Worm (Caenorhabditis elegans): ENCODE data around the gene C44B7.7.

C44B7.7 gene

ce11 chrII:6877881-6878280, 2.1 kb downstream of the C44B7.7 start:
- TF ChIP-seq nhr-28 (tag; optimal IDR thresholded peaks at IDR 0.05) (no peak), M03D4.4 (tag; optimal IDR thresholded peaks at IDR 0.05) (no peak), nhr-76 (tag; optimal IDR thresholded peaks at IDR 0.05) (no peak), cnd-1 (tag; optimal IDR thresholded peaks at IDR 0.05) (no peak), unc-120 (tag; optimal IDR thresholded peaks at IDR 0.05; ENCODE audit: poor library complexity, severe bottlenecking) (no peak), zip-8 (tag; optimal IDR thresholded peaks at IDR 0.05) (no peak), ceh-43 (GFP tag; optimal IDR thresholded peaks at IDR 0.05) (no peak), tbx-8 (GFP tag; optimal IDR thresholded peaks at IDR 0.05) (no peak), pha-4 (tag; optimal IDR thresholded peaks at IDR 0.05) (no peak), elt-3 (tag; optimal IDR thresholded peaks at IDR 0.05) (no peak), hlh-1 (tag; optimal IDR thresholded peaks at IDR 0.05) (no peak), drap-1 (GFP tag; optimal IDR thresholded peaks at IDR 0.05) (no peak), ces-1 (GFP tag; optimal IDR thresholded peaks at IDR 0.05) (no peak), flh-1 (GFP tag; optimal IDR thresholded peaks at IDR 0.05) (no peak), sem-2 (GFP tag; optimal IDR thresholded peaks at IDR 0.05) (no peak), blmp-1 (tag; optimal IDR thresholded peaks at IDR 0.05) (no peak), mab-5 (tag; optimal IDR thresholded peaks at IDR 0.05) (no peak), mls-2 (tag; optimal IDR thresholded peaks at IDR 0.05) (no peak)

- TF ChIP-seq ceh-39 (tag; optimal IDR thresholded peaks at IDR 0.05) (no peak), nhr-237 (tag; optimal IDR thresholded peaks at IDR 0.05) (no peak), cnd-1 (tag; optimal IDR thresholded peaks at IDR 0.05) (no peak), tbx-8 (GFP tag; optimal IDR thresholded peaks at IDR 0.05) (no peak), mep-1 (tag; optimal IDR thresholded peaks at IDR 0.05) (no peak), ham-2 (GFP tag; optimal IDR thresholded peaks at IDR 0.05) (no peak), mls-2 (tag; optimal IDR thresholded peaks at IDR 0.05) (no peak), sem-2 (GFP tag; optimal IDR thresholded peaks at IDR 0.05) (no peak), ztf-11 (tag; optimal IDR thresholded peaks at IDR 0.05) (no peak), nhr-2 (tag; optimal IDR thresholded peaks at IDR 0.05) (no peak), mab-5 (tag; optimal IDR thresholded peaks at IDR 0.05) (no peak)
Observed at ce11 chrII:6876957-6877356, 3.0 kb downstream of the C44B7.7 start, which contains the start of gene slc-36.5. Gene slc-36.5 (minus strand): TSS chrII:6877057.

DNA sequence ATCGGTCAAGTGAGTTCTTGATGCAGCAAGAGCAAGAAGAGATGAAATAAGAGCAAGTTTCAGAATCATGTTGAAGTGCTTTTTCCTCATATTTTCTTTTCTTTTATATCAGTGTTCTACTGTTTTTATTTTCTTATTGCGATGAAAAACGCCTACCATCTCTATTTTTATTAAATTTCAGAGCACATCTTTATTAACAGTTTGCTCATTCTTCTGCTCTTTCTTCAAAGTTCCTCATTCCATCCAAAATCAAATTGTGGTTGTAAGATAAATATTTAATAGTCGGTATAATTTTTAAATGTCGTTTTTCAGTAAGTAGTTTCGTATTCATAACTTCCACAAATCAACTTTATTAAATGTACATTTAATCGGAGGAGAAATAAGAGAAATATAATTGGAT, 7.5 kb downstream of the C44B7.7 start, which contains the start of gene C44B7.5:
TSS of gene C44B7.5 (minus strand) at position 101 of the 400 bp plus-strand sequence.
- TF ChIP-seq pha-4 (tag; optimal IDR thresholded peaks at IDR 0.05) (no peak), ham-2 (GFP tag; optimal IDR thresholded peaks at IDR 0.05) (no peak), flh-1 (GFP tag; optimal IDR thresholded peaks at IDR 0.05) (no peak), nhr-2 (tag; optimal IDR thresholded peaks at IDR 0.05) (no peak), mep-1 (tag; optimal IDR thresholded peaks at IDR 0.05) (no peak), M03D4.4 (tag; optimal IDR thresholded peaks at IDR 0.05) (no peak), sem-2 (GFP tag; optimal IDR thresholded peaks at IDR 0.05) (no peak), mls-2 (tag; optimal IDR thresholded peaks at IDR 0.05) (no peak), nhr-28 (tag; optimal IDR thresholded peaks at IDR 0.05) (no peak), lsy-2 (tag; optimal IDR thresholded peaks at IDR 0.05) (no peak), elt-1 (tag; optimal IDR thresholded peaks at IDR 0.05; ENCODE audit: borderline replicate concordance, insufficient read depth) (no peak), elt-3 (tag; optimal IDR thresholded peaks at IDR 0.05) (no peak)

- no peak for TF ChIP-seq lin-32 (GFP tag; optimal IDR thresholded peaks at IDR 0.05)
- peak; percentile 62 for TF ChIP-seq hlh-1 (tag; optimal IDR thresholded peaks at IDR 0.05)
Observed at ce11 chrII:6870803-6871202, 9.2 kb downstream of the C44B7.7 start, which contains the start of gene clhm-1. Gene clhm-1 (minus strand): TSS chrII:6871009.

DNA sequence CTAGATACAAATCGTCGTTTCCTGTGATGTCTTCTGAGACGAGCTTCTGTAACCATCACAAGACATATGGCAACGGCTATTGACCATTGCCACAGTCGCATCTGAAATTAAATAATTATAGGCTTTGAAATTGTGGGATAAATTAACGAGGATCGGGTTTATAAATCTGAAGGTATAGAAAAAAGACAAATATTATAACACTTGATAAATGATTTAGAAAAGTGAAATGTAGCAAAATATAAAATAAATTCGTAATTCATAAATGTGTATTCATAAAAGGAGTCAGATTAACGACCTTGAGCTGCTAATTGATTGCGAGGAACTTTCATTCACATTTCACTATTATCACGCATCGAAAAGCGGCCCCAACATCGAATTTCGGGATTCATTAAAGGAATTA, 16.3 kb downstream of the C44B7.7 start, which contains the start of gene aff-1:
TSS of gene aff-1 (minus strand) at position 101 of the 400 bp plus-strand sequence.
- TF ChIP-seq snpc-4 (tag; optimal IDR thresholded peaks at IDR 0.05) (no peak), ceh-39 (tag; optimal IDR thresholded peaks at IDR 0.05) (no peak), ztf-11 (tag; optimal IDR thresholded peaks at IDR 0.05) (no peak), ceh-83 (GFP tag; optimal IDR thresholded peaks at IDR 0.05) (no peak), mep-1 (tag; optimal IDR thresholded peaks at IDR 0.05) (no peak), ceh-43 (GFP tag; optimal IDR thresholded peaks at IDR 0.05) (no peak), blmp-1 (tag; optimal IDR thresholded peaks at IDR 0.05) (no peak), mab-5 (tag; optimal IDR thresholded peaks at IDR 0.05) (no peak), lin-32 (GFP tag; optimal IDR thresholded peaks at IDR 0.05) (no peak), nhr-28 (tag; optimal IDR thresholded peaks at IDR 0.05) (no peak), nhr-237 (tag; optimal IDR thresholded peaks at IDR 0.05) (no peak), ham-2 (GFP tag; optimal IDR thresholded peaks at IDR 0.05) (no peak), unc-39 (tag; optimal IDR thresholded peaks at IDR 0.05) (no peak)

Data from whole organism, mixed stage, embryonic.